Fruit fly (Drosophila melanogaster) whole organism, adult: ENCODE results near the gene tin.

Experiments
- CG11617 ChIP-seq: fragments of 200-800 bp; sonication (Bioruptor generic); optimal IDR thresholded peaks from 2 replicates; lab custom pipeline; 2017; ENCODE audit warnings: mild to moderate bottlenecking, missing biosample characterization, missing genetic modification reagents, missing genetic modification characterization
- Mnt ChIP-seq: fragments of 200-800 bp; sonication (Bioruptor generic); optimal IDR thresholded peaks from 2 replicates; lab custom pipeline; 2016; ENCODE audit warnings: missing biosample characterization, mild to moderate bottlenecking, missing genetic modification characterization
- kay ChIP-seq: fragments of 200-800 bp; sonication (Bioruptor generic); peaks from one replicate; lab custom pipeline; 2016; ENCODE audit warnings: missing biosample characterization, missing genetic modification characterization, borderline replicate concordance

DNA sequence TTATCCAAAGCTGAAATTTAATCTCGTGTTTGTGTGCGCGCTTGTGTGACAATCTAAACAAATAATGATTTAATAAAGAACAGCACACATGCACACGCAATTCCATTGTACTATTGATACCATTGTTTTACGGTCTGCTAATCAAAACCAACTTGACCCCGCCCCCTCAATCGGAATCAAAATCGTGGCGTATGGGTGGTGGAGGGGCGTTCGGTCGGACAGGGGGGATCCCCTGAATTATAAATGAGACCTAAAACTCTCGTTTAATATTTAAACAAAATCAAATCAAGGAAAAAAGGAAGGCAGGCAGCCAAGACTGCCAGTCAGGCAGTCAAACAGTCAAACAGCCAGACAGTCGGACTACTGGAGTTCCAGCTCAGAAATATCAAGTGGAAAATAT lies 47.6 kb upstream of the tin start:
- TF ChIP-seq Mnt (GFP tag; lab: Kevin White, UChicago) (no peak), kay (GFP tag; lab: Kevin White, UChicago) (no peak), CG11617 (GFP tag; lab: Kevin White, UChicago) (no peak)
